Worm (Caenorhabditis elegans) whole organism, young adult: Measurements from ENCODE around the gene tsp-1.

Experiments used
- F57A8.1 ChIP-seq: fragments of 200-800 bp; sonication (Bioruptor generic); optimal IDR thresholded peaks from 2 replicates; lab custom pipeline; 2018; ENCODE audit warnings: mild to moderate bottlenecking, missing genetic modification characterization, moderate library complexity, missing compliant biosample characterization
- unc-130 ChIP-seq: sonication (generic microtip); optimal IDR thresholded peaks from 2 replicates; lab custom pipeline; 2016; ENCODE audit warnings: missing genetic modification reagents, missing genetic modification characterization, missing compliant biosample characterization

ce11 chrIII:8190505-8190904 lies 48.7 kb downstream of the tsp-1 start, which contains the start of gene C50C3.19:
- TF ChIP-seq F57A8.1: no peak
- no peak for TF ChIP-seq unc-130
